Fruit fly (Drosophila melanogaster) whole organism: ENCODE results near the gene MsrA.

ENCODE experiments used
- CG8478 ChIP-seq: fragments of >200 bp; optimal IDR thresholded peaks from 2 replicates; lab custom pipeline; 2018; ENCODE audit warnings: inconsistent platforms
- pan ChIP-seq: fragments of >200 bp; optimal IDR thresholded peaks from 2 replicates; lab custom pipeline; 2017
- psq ChIP-seq: fragments of >200 bp; optimal IDR thresholded peaks from 2 replicates; lab custom pipeline; 2017
- usp ChIP-seq: fragments of >200 bp; optimal IDR thresholded peaks from 2 replicates; lab custom pipeline; 2017; ENCODE audit warnings: missing biosample characterization, missing genetic modification characterization, mixed read lengths

dm6 chr3L:15508750-15509149, 2.1 kb upstream of the MsrA start, which contains the start of gene Z600:
- TF ChIP-seq usp (GFP tag; lab: Kevin White, UChicago) (no peak), pan (lab: Kevin White, UChicago) (no peak), psq (lab: Kevin White, UChicago) (no peak), CG8478 (lab: Kevin White, UChicago) (no peak)
